Worm (Caenorhabditis elegans) whole organism, early embryonic: ENCODE data around the gene srw-99.

Source experiments
- B0310.2 ChIP-seq: sonication (generic microtip); optimal IDR thresholded peaks from 2 replicates; lab custom pipeline; 2016; ENCODE audit warnings: mild to moderate bottlenecking, missing genetic modification characterization, missing compliant biosample characterization
- ama-1 ChIP-seq: fragments of 150-350 bp; optimal IDR thresholded peaks from 2 replicates; lab custom pipeline; 2014
- ets-7 ChIP-seq: sonication (generic microtip); optimal IDR thresholded peaks from 2 replicates; lab custom pipeline; 2016; ENCODE audit warnings: missing genotype, missing genetic modification characterization, missing compliant biosample characterization
- flt-1 ChIP-seq: fragments of 200-800 bp; sonication (Bioruptor generic); IDR thresholded peaks from 2 replicates; pipeline ENCODE4 v1.3.6; 2022; ENCODE audit warnings: missing genetic modification characterization, missing compliant biosample characterization
- hmbx-1 ChIP-seq: sonication (generic microtip); optimal IDR thresholded peaks from 2 replicates; lab custom pipeline; 2016; ENCODE audit warnings: mild to moderate bottlenecking, missing genetic modification characterization, missing compliant biosample characterization
- hmg-4 ChIP-seq: fragments of 200-800 bp; sonication (Bioruptor generic); optimal IDR thresholded peaks from 2 replicates; lab custom pipeline; 2018; ENCODE audit warnings: mild to moderate bottlenecking, missing genetic modification characterization, missing compliant biosample characterization
- scrt-1 ChIP-seq: fragments of 200-800 bp; sonication (Bioruptor generic); IDR thresholded peaks from 2 replicates; pipeline ENCODE4 v1.3.6; 2022; ENCODE audit warnings: missing genetic modification characterization, missing compliant biosample characterization

- TF ChIP-seq flt-1 (no peak), hmg-4 (no peak), B0310.2 (no peak), hmbx-1 (tag; lab: Kevin White, UChicago) (no peak), ama-1 (no peak), ets-7 (tag; lab: Kevin White, UChicago) (no peak), scrt-1 (GFP tag; lab: Robert Waterston, UW) (no peak)
Observed at ce11 chrV:1718232-1718631, 9.7 kb downstream of the srw-99 start.
